Worm (Caenorhabditis elegans) whole organism, L3 larva: ENCODE measurements around the gene srx-21.

Experiments used
- ZK546.5 ChIP-seq: sonication (generic microtip); optimal IDR thresholded peaks from 2 replicates; lab custom pipeline; 2017; ENCODE audit warnings: missing biosample characterization, missing genetic modification characterization
- elt-2 ChIP-seq: sonication (generic microtip); optimal IDR thresholded peaks from 2 replicates; lab custom pipeline; 2016; ENCODE audit warnings: missing genetic modification reagents, mild to moderate bottlenecking, missing genetic modification characterization, missing compliant biosample characterization

DNA sequence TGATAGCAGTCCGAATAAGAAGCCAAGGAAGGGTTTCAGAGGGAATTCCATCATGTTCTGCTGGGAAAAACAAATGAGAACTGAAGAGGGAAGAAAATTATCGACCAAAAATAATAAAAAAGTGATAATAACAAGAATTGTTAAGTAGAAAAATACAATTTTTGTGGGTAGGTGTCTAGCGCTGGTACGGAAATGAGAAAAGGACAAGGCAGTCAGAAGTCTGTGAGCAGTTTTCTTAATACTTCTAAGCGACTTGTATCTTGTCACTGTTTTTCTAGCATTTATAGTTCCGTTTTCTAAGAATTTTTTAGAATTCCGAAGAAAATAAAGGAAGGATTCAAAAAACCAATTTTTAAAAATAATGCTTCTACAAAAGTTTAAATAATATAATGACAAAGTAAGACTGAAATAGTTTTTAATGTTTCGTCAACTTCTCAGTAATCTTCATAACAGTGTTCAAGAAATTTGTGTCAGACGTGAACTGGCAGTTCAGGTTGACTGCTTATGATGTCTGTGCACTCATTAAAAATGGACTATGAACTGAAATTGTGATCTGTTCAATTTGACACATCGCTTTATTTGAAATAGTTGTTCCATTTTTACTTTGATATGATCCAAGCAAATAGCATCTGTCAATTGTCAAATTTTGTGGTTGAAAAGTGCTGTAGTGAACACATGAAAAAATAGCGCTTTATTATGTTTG is 16.0 kb downstream of the srx-21 start, which contains the start of gene srx-4:
- TF ChIP-seq elt-2 (tag; lab: Kevin White, UChicago) (no peak), ZK546.5 (tag; lab: Kevin White, UChicago) (no peak)
